Fruit fly (Drosophila melanogaster) whole organism, embryonic: ENCODE measurements around the gene CG5639.

Source experiments
- BEAF-32 ChIP-seq: fragments of 200-800 bp; sonication (Bioruptor generic); optimal IDR thresholded peaks from 3 replicates; lab custom pipeline; 2017; ENCODE audit warnings: missing biosample characterization, missing genetic modification characterization, mild to moderate bottlenecking, moderate library complexity, missing genetic modification reagents
- Bgb ChIP-seq: fragments of 200-800 bp; sonication (Bioruptor generic); IDR thresholded peaks from 2 replicates; pipeline ENCODE4 v1.3.6; 2022; ENCODE audit warnings: missing biosample characterization, missing genetic modification characterization; ENCODE audit not compliant: partially characterized antibody
- CG11247 ChIP-seq: fragments of 200-800 bp; sonication (Bioruptor generic); IDR thresholded peaks from 2 replicates; pipeline ENCODE4 v1.3.6; 2022; ENCODE audit warnings: missing biosample characterization, missing genetic modification characterization
- CG12104 ChIP-seq: fragments of 200-800 bp; sonication (Bioruptor generic); optimal IDR thresholded peaks from 3 replicates; lab custom pipeline; 2016; ENCODE audit warnings: missing biosample characterization, missing genetic modification characterization
- CG12769 ChIP-seq: fragments of 200-800 bp; sonication (Bioruptor generic); optimal IDR thresholded peaks from 2 replicates; lab custom pipeline; 2019; ENCODE audit warnings: missing biosample characterization, mild to moderate bottlenecking, missing genetic modification characterization, moderate library complexity
- CG13287 ChIP-seq: fragments of 200-800 bp; sonication (Bioruptor generic); IDR thresholded peaks from 2 replicates; pipeline ENCODE4 v1.3.6; 2022; ENCODE audit warnings: missing biosample characterization, missing genetic modification characterization; ENCODE audit not compliant: partially characterized antibody
- CG14014 ChIP-seq: fragments of 200-800 bp; sonication (Bioruptor generic); IDR thresholded peaks from 2 replicates; pipeline ENCODE4 v1.3.6; 2022; ENCODE audit warnings: missing biosample characterization, missing genetic modification characterization
- CG16813 ChIP-seq: fragments of 200-800 bp; sonication (Bioruptor generic); IDR thresholded peaks from 3 replicates; pipeline ENCODE4 v1.3.6; 2022; ENCODE audit warnings: missing biosample characterization, missing genetic modification characterization; ENCODE audit not compliant: partially characterized antibody
- CG17912 ChIP-seq: fragments of 200-800 bp; sonication (Bioruptor generic); optimal IDR thresholded peaks from 2 replicates; lab custom pipeline; 2018; ENCODE audit warnings: missing biosample characterization, mild to moderate bottlenecking, missing genetic modification characterization
- CG2129 ChIP-seq: fragments of 200-800 bp; sonication (Bioruptor generic); IDR thresholded peaks from 2 replicates; pipeline ENCODE4 v1.3.6; 2022; ENCODE audit warnings: missing biosample characterization, missing genetic modification characterization; ENCODE audit not compliant: partially characterized antibody
- CG2202 ChIP-seq: fragments of 200-800 bp; sonication (Bioruptor generic); optimal IDR thresholded peaks from 2 replicates; lab custom pipeline; 2018; ENCODE audit warnings: missing biosample characterization, mild to moderate bottlenecking, missing genetic modification characterization
- CG30431 ChIP-seq: fragments of 200-800 bp; sonication (Bioruptor generic); optimal IDR thresholded peaks from 2 replicates; lab custom pipeline; 2017; ENCODE audit warnings: missing biosample characterization, missing genetic modification characterization
- CG32772 ChIP-seq: fragments of 200-800 bp; sonication (Bioruptor generic); IDR thresholded peaks from 2 replicates; pipeline ENCODE4 v1.3.6; 2022; ENCODE audit warnings: missing biosample characterization, missing genetic modification characterization
- CG34224 ChIP-seq: fragments of 200-800 bp; sonication (Bioruptor generic); IDR thresholded peaks from 3 replicates; pipeline ENCODE4 v1.3.6; 2022; ENCODE audit warnings: missing biosample characterization, missing genetic modification characterization; ENCODE audit not compliant: partially characterized antibody
- CG6854 ChIP-seq: fragments of 200-800 bp; sonication (Bioruptor generic); optimal IDR thresholded peaks from 3 replicates; lab custom pipeline; 2017; ENCODE audit warnings: missing biosample characterization, mild to moderate bottlenecking, missing genetic modification characterization
- D19B ChIP-seq: fragments of 200-800 bp; sonication (Bioruptor generic); optimal IDR thresholded peaks from 2 replicates; lab custom pipeline; 2017; ENCODE audit warnings: missing biosample characterization, mild to moderate bottlenecking, missing genetic modification characterization
- Dbx ChIP-seq: fragments of 200-800 bp; sonication (Bioruptor generic); IDR thresholded peaks from 3 replicates; pipeline ENCODE4 v1.3.6; 2022; ENCODE audit warnings: missing biosample characterization, missing genetic modification characterization
- Dfd ChIP-seq, 2 experiments: fragments of >200 bp; optimal IDR thresholded peaks; 2 replicates each; lab custom pipeline; 2017; ENCODE audit warnings: missing biosample characterization in 2 of 2, missing genetic modification characterization in 2 of 2
- Dll ChIP-seq: fragments of 200-800 bp; sonication (Bioruptor generic); IDR thresholded peaks from 4 replicates; pipeline ENCODE4 v1.3.6; 2022; ENCODE audit warnings: missing biosample characterization, missing genetic modification characterization; ENCODE audit not compliant: partially characterized antibody
- Doc2 ChIP-seq: fragments of 200-800 bp; sonication (Bioruptor generic); IDR thresholded peaks from 2 replicates; pipeline ENCODE4 v1.3.6; 2022; ENCODE audit warnings: missing biosample characterization, missing genetic modification characterization
- Dref ChIP-seq: fragments of 200-800 bp; sonication (Bioruptor generic); IDR thresholded peaks from 2 replicates; pipeline ENCODE4 v1.3.6; 2022; ENCODE audit warnings: missing biosample characterization, missing genetic modification characterization
- HLH4C ChIP-seq: fragments of 200-800 bp; sonication (Bioruptor generic); IDR thresholded peaks from 3 replicates; pipeline ENCODE4 v1.3.6; 2022; ENCODE audit warnings: missing biosample characterization, missing genetic modification characterization; ENCODE audit not compliant: partially characterized antibody
- Hr3 ChIP-seq: fragments of 200-800 bp; sonication (Bioruptor generic); optimal IDR thresholded peaks from 3 replicates; lab custom pipeline; 2016; ENCODE audit warnings: missing biosample characterization, missing genetic modification characterization
- Jarid2 ChIP-seq: fragments of 200-800 bp; sonication (Bioruptor generic); optimal IDR thresholded peaks from 3 replicates; lab custom pipeline; 2017; ENCODE audit warnings: mild to moderate bottlenecking, missing biosample characterization, missing genetic modification reagents, missing genetic modification characterization
- Lhr ChIP-seq: fragments of 200-800 bp; sonication (Bioruptor generic); optimal IDR thresholded peaks from 3 replicates; lab custom pipeline; 2017; ENCODE audit warnings: mild to moderate bottlenecking, missing biosample characterization, missing genetic modification reagents, missing genetic modification characterization
- NK7.1 ChIP-seq: fragments of 200-800 bp; sonication (Bioruptor generic); optimal IDR thresholded peaks from 3 replicates; lab custom pipeline; 2016; ENCODE audit warnings: missing biosample characterization, missing genetic modification characterization
- Nf-YC ChIP-seq: fragments of 200-800 bp; optimal IDR thresholded peaks from 3 replicates; lab custom pipeline; 2019; ENCODE audit warnings: missing biosample characterization, mild to moderate bottlenecking, missing genetic modification characterization, moderate library complexity
- Scr ChIP-seq: fragments of 200-800 bp; sonication (Bioruptor generic); IDR thresholded peaks from 2 replicates; pipeline ENCODE4 v1.3.6; 2022; ENCODE audit warnings: missing biosample characterization, missing genetic modification characterization; ENCODE audit not compliant: partially characterized antibody
- Sry-δ ChIP-seq: fragments of 200-800 bp; sonication (Bioruptor generic); optimal IDR thresholded peaks from 2 replicates; lab custom pipeline; 2016; ENCODE audit warnings: missing biosample characterization, missing genetic modification characterization
- TFAM ChIP-seq: fragments of 200-800 bp; sonication (Bioruptor generic); optimal IDR thresholded peaks from 2 replicates; lab custom pipeline; 2017; ENCODE audit warnings: missing biosample characterization, missing genetic modification characterization, inconsistent platforms
- al ChIP-seq: fragments of 200-800 bp; sonication (Bioruptor generic); IDR thresholded peaks from 2 replicates; pipeline ENCODE4 v1.3.6; 2022; ENCODE audit warnings: missing biosample characterization, missing genetic modification characterization
- amos ChIP-seq: fragments of 200-800 bp; sonication (Bioruptor generic); IDR thresholded peaks from 2 replicates; pipeline ENCODE4 v1.3.6; 2022; ENCODE audit warnings: missing biosample characterization, missing genetic modification characterization; ENCODE audit not compliant: partially characterized antibody
- hb ChIP-seq: fragments of 200-800 bp; sonication (Bioruptor generic); IDR thresholded peaks from 3 replicates; pipeline ENCODE4 v1.3.6; 2022; ENCODE audit warnings: missing biosample characterization, missing genetic modification characterization; ENCODE audit not compliant: partially characterized antibody
- jing ChIP-seq: fragments of 200-800 bp; sonication (Bioruptor generic); optimal IDR thresholded peaks from 2 replicates; lab custom pipeline; 2018; ENCODE audit warnings: missing biosample characterization, mild to moderate bottlenecking, missing genetic modification characterization
- knrl ChIP-seq: fragments of 200-800 bp; sonication (Bioruptor generic); IDR thresholded peaks from 3 replicates; pipeline ENCODE4 v1.3.6; 2022; ENCODE audit warnings: missing biosample characterization, missing genetic modification characterization; ENCODE audit not compliant: partially characterized antibody
- nau ChIP-seq: fragments of 200-800 bp; sonication (Bioruptor generic); optimal IDR thresholded peaks from 3 replicates; lab custom pipeline; 2017; ENCODE audit warnings: missing biosample characterization, mild to moderate bottlenecking, missing genetic modification characterization, missing genetic modification reagents
- otp ChIP-seq: fragments of 200-800 bp; sonication (Bioruptor generic); IDR thresholded peaks from 3 replicates; pipeline ENCODE4, ENCODE4 v1.3.6; 2022; ENCODE audit warnings: missing biosample characterization, missing genetic modification characterization
- pzg ChIP-seq: fragments of 200-800 bp; sonication (Bioruptor generic); optimal IDR thresholded peaks from 3 replicates; lab custom pipeline; 2018; ENCODE audit warnings: missing biosample characterization, mild to moderate bottlenecking, missing genetic modification characterization, moderate library complexity
- repo ChIP-seq: fragments of 200-800 bp; sonication (Bioruptor generic); optimal IDR thresholded peaks from 2 replicates; lab custom pipeline; 2016; ENCODE audit warnings: missing biosample characterization, missing genetic modification characterization
- sd ChIP-seq: fragments of 200-800 bp; sonication (Bioruptor generic); optimal IDR thresholded peaks from 3 replicates; lab custom pipeline; 2018; ENCODE audit warnings: missing biosample characterization, mild to moderate bottlenecking, missing genetic modification characterization, moderate library complexity
- sens ChIP-seq: fragments of 200-800 bp; sonication (Bioruptor generic); peaks from one replicate; lab custom pipeline; 2016; ENCODE audit warnings: missing biosample characterization, missing genetic modification characterization
- shn ChIP-seq: fragments of 200-800 bp; sonication (Bioruptor generic); optimal IDR thresholded peaks from 3 replicates; lab custom pipeline; 2016; ENCODE audit warnings: missing biosample characterization, missing genetic modification characterization
- sna ChIP-seq: fragments of 200-800 bp; sonication (Bioruptor generic); IDR thresholded peaks from 2 replicates; pipeline ENCODE4 v1.3.6; 2022; ENCODE audit warnings: missing biosample characterization, missing genetic modification characterization; ENCODE audit not compliant: partially characterized antibody
- so ChIP-seq: fragments of 200-800 bp; sonication (Bioruptor generic); IDR thresholded peaks from 3 replicates; pipeline ENCODE4 v1.3.6; 2022; ENCODE audit warnings: missing biosample characterization, missing genetic modification characterization
- sob ChIP-seq: fragments of 200-800 bp; sonication (Bioruptor generic); IDR thresholded peaks from 2 replicates; pipeline ENCODE4 v1.3.6; 2022; ENCODE audit warnings: missing biosample characterization, missing genetic modification characterization
- sr ChIP-seq: fragments of 200-800 bp; sonication (Bioruptor generic); IDR thresholded peaks from 3 replicates; pipeline ENCODE4 v1.3.6; 2022; ENCODE audit warnings: missing biosample characterization, missing genetic modification characterization
- unc-4 ChIP-seq: fragments of 200-800 bp; sonication (Bioruptor generic); IDR thresholded peaks from 2 replicates; pipeline ENCODE4 v1.3.6; 2022; ENCODE audit warnings: missing biosample characterization, missing genetic modification characterization; ENCODE audit not compliant: partially characterized antibody
- vvl ChIP-seq: fragments of 200-800 bp; sonication (Bioruptor generic); IDR thresholded peaks from 2 replicates; pipeline ENCODE4 v1.3.6; 2022; ENCODE audit warnings: missing biosample characterization, missing genetic modification characterization
- wdn ChIP-seq: fragments of 200-800 bp; sonication (Bioruptor generic); IDR thresholded peaks from 2 replicates; pipeline ENCODE4 v1.3.6; 2022; ENCODE audit warnings: missing biosample characterization, missing genetic modification characterization

The CG5639 gene

dm6 chr3R:27570692-27571091, 25.2 kb downstream of the CG5639 start:
- TF ChIP-seq sr (GFP tag; lab: Robert Waterston, UW), result peak; percentile 50; the same call in 1 of the 3 replicates
- TF ChIP-seq unc-4 (GFP tag; lab: Robert Waterston, UW), result peak; percentile 52
- no peak for TF ChIP-seq CG6854 (GFP tag; lab: Kevin White, UChicago)
- peak; percentile 43 for TF ChIP-seq Sry-δ (GFP tag; lab: Kevin White, UChicago)
- no peak for TF ChIP-seq al (GFP tag; lab: Robert Waterston, UW)
- TF ChIP-seq CG16813 (GFP tag; lab: Robert Waterston, UW), result 0 out of 3 replicates have a peak, but pooled peaks have one; percentile 12
- TF ChIP-seq vvl (GFP tag; lab: Robert Waterston, UW), result 0 out of 2 replicates have a peak, but pooled peaks have one; percentile 10
- peak; percentile 27 for TF ChIP-seq BEAF-32 (GFP tag; lab: Kevin White, UChicago)
- TF ChIP-seq sna (GFP tag; lab: Robert Waterston, UW), result 0 out of 2 replicates have a peak, but pooled peaks have one; percentile 38
- peak; percentile 50; the same call in 1 of the 2 replicates for TF ChIP-seq Bgb (GFP tag; lab: Robert Waterston, UW)
- no peak for TF ChIP-seq CG12104 (GFP tag; lab: Kevin White, UChicago)
- TF ChIP-seq Dref (GFP tag; lab: Robert Waterston, UW), result peak; percentile 51
- TF ChIP-seq Doc2 (GFP tag; lab: Robert Waterston, UW), result no peak
- 0 out of 4 replicates have a peak, but pooled peaks have one; percentile 34 for TF ChIP-seq Dll (GFP tag; lab: Robert Waterston, UW)
- peak; percentile 41 for TF ChIP-seq CG12769
- TF ChIP-seq HLH4C (GFP tag; lab: Robert Waterston, UW), result peak; percentile 51; the same call in 1 of the 3 replicates
- TF ChIP-seq otp (GFP tag; lab: Robert Waterston, UW), result no peak
- no peak for TF ChIP-seq CG2202
- TF ChIP-seq repo (GFP tag; lab: Kevin White, UChicago), result no peak
- TF ChIP-seq wdn (GFP tag; lab: Robert Waterston, UW), result no peak
- peak; percentile 25; the same call in 1 of the 2 replicates for TF ChIP-seq amos (GFP tag; lab: Robert Waterston, UW)
- TF ChIP-seq CG13287 (GFP tag; lab: Robert Waterston, UW), result peak; percentile 65
- peak; percentile 53 for TF ChIP-seq Scr (GFP tag; lab: Robert Waterston, UW)
- TF ChIP-seq CG17912 (GFP tag; lab: Kevin White, UChicago), result no peak
- TF ChIP-seq sens (GFP tag; lab: Kevin White, UChicago), result peak; percentile 63
- TF ChIP-seq CG34224 (GFP tag; lab: Robert Waterston, UW), result 0 out of 3 replicates have a peak, but pooled peaks have one; percentile 12
- no peak for TF ChIP-seq shn
- no peak for TF ChIP-seq Jarid2 (GFP tag; lab: Kevin White, UChicago)

dm6 chr3R:27569706-27570105, 26.2 kb downstream of the CG5639 start:
- peak; percentile 94 for TF ChIP-seq sob (GFP tag; lab: Robert Waterston, UW)
- peak; percentile 70 for TF ChIP-seq D19B (GFP tag; lab: Kevin White, UChicago)
- TF ChIP-seq sd (tag; lab: Kevin White, UChicago), result no peak
- TF ChIP-seq Lhr (GFP tag; lab: Kevin White, UChicago), result no peak
- no peak for TF ChIP-seq jing
- TF ChIP-seq CG2129 (GFP tag; lab: Robert Waterston, UW), result no peak
- no peak for TF ChIP-seq Dfd (GFP tag; optimal IDR thresholded peaks at IDR 0.05; lab: Kevin White, UChicago)
- TF ChIP-seq pzg (GFP tag; lab: Kevin White, UChicago), result peak; percentile 16
- no peak for TF ChIP-seq hb (GFP tag; lab: Robert Waterston, UW)
- TF ChIP-seq so (GFP tag; lab: Robert Waterston, UW), result peak; percentile 93
- peak; percentile 92 for TF ChIP-seq CG14014 (GFP tag; lab: Robert Waterston, UW)
- peak; percentile 91 for TF ChIP-seq Dbx (GFP tag; lab: Robert Waterston, UW)
- TF ChIP-seq CG30431 (GFP tag; lab: Kevin White, UChicago), result peak; percentile 37
- peak; percentile 70 for TF ChIP-seq Hr3 (GFP tag; lab: Kevin White, UChicago)
- TF ChIP-seq NK7.1 (GFP tag; lab: Kevin White, UChicago), result peak; percentile 91
- peak; percentile 90 for TF ChIP-seq nau (GFP tag; lab: Kevin White, UChicago)
- TF ChIP-seq CG32772, result peak; percentile 88
- peak; percentile 95 for TF ChIP-seq sr (GFP tag; lab: Robert Waterston, UW)
- peak; percentile 68 for TF ChIP-seq Nf-YC (tag; lab: Kevin White, UChicago)
- TF ChIP-seq TFAM (GFP tag; lab: Kevin White, UChicago), result peak; percentile 40
- peak; percentile 85 for TF ChIP-seq CG11247 (GFP tag; lab: Robert Waterston, UW)
- no peak for TF ChIP-seq knrl (GFP tag; lab: Robert Waterston, UW)
